Fruit fly (Drosophila melanogaster) whole organism, embryonic: ENCODE measurements around the gene CG13138.

Experiments used
- Ada2b ChIP-seq: fragments of 200-800 bp; sonication (Bioruptor generic); IDR thresholded peaks from 2 replicates; pipeline ENCODE4 v1.3.6; 2022; ENCODE audit warnings: missing biosample characterization, missing genetic modification characterization
- Bdp1 ChIP-seq: fragments of 200-800 bp; sonication (Bioruptor generic); optimal IDR thresholded peaks from 3 replicates; lab custom pipeline; 2016; ENCODE audit warnings: missing biosample characterization, missing genetic modification characterization
- Blimp-1 ChIP-seq: fragments of 200-800 bp; sonication (Bioruptor generic); optimal IDR thresholded peaks from 3 replicates; lab custom pipeline; 2018; ENCODE audit warnings: missing biosample characterization, missing genetic modification characterization, mild to moderate bottlenecking, moderate library complexity, missing genetic modification reagents
- BtbVII ChIP-seq: fragments of 200-800 bp; sonication (Bioruptor generic); optimal IDR thresholded peaks from 3 replicates; lab custom pipeline; 2017; ENCODE audit warnings: missing biosample characterization, mild to moderate bottlenecking, missing genetic modification characterization
- Bteb2 ChIP-seq: fragments of 200-800 bp; sonication (Bioruptor generic); optimal IDR thresholded peaks from 2 replicates; lab custom pipeline; 2016; ENCODE audit warnings: missing biosample characterization, missing genetic modification characterization
- CG10274 ChIP-seq: fragments of 200-800 bp; sonication (Bioruptor generic); optimal IDR thresholded peaks from 3 replicates; lab custom pipeline; 2017; ENCODE audit warnings: missing biosample characterization, mild to moderate bottlenecking, missing genetic modification characterization
- CG11085 ChIP-seq: fragments of 200-800 bp; sonication (Bioruptor generic); IDR thresholded peaks from 2 replicates; pipeline ENCODE4 v1.3.6; 2022; ENCODE audit warnings: missing biosample characterization, missing genetic modification characterization
- CG14710 ChIP-seq: fragments of 200-800 bp; sonication (Bioruptor generic); optimal IDR thresholded peaks from 3 replicates; lab custom pipeline; 2019; ENCODE audit warnings: missing biosample characterization, mild to moderate bottlenecking, missing genetic modification characterization, moderate library complexity
- CG17186 ChIP-seq: fragments of 200-800 bp; sonication (Bioruptor generic); optimal IDR thresholded peaks from 3 replicates; lab custom pipeline; 2017; ENCODE audit warnings: missing biosample characterization, missing genetic modification reagents, missing genetic modification characterization
- CG17385 ChIP-seq: fragments of 200-800 bp; sonication (Bioruptor generic); optimal IDR thresholded peaks from 3 replicates; lab custom pipeline; 2018; ENCODE audit warnings: missing biosample characterization, mild to moderate bottlenecking, missing genetic modification characterization
- CG2875 ChIP-seq: fragments of 200-800 bp; sonication (Bioruptor generic); optimal IDR thresholded peaks from 2 replicates; lab custom pipeline; 2017; ENCODE audit warnings: missing biosample characterization, mild to moderate bottlenecking, missing genetic modification characterization, missing genetic modification reagents
- CG32772 ChIP-seq: fragments of 200-800 bp; sonication (Bioruptor generic); IDR thresholded peaks from 2 replicates; pipeline ENCODE4 v1.3.6; 2022; ENCODE audit warnings: missing biosample characterization, missing genetic modification characterization
- CG3726 ChIP-seq: fragments of 200-800 bp; sonication (Bioruptor generic); IDR thresholded peaks from 3 replicates; pipeline ENCODE4, ENCODE4 v1.3.6; 2022; ENCODE audit warnings: missing biosample characterization, missing genetic modification characterization
- CG42726 ChIP-seq: fragments of 200-800 bp; sonication (Bioruptor generic); IDR thresholded peaks from 2 replicates; pipeline ENCODE4 v1.3.6; 2022; ENCODE audit warnings: missing biosample characterization, missing genetic modification characterization; ENCODE audit not compliant: partially characterized antibody
- CG43689 ChIP-seq: fragments of 200-800 bp; sonication (Bioruptor generic); IDR thresholded peaks from 2 replicates; pipeline ENCODE4 v1.3.6; 2022; ENCODE audit warnings: missing biosample characterization, missing genetic modification characterization
- CG4617 ChIP-seq: fragments of 200-800 bp; sonication (Bioruptor generic); optimal IDR thresholded peaks from 3 replicates; lab custom pipeline; 2016; ENCODE audit warnings: missing biosample characterization, missing genetic modification characterization, borderline replicate concordance
- CG5180 ChIP-seq: fragments of 200-800 bp; sonication (Bioruptor generic); optimal IDR thresholded peaks from 3 replicates; lab custom pipeline; 2017; ENCODE audit warnings: missing biosample characterization, missing genetic modification characterization, mild to moderate bottlenecking, moderate library complexity, missing genetic modification reagents
- CG6254 ChIP-seq: fragments of 200-800 bp; sonication (Bioruptor generic); optimal IDR thresholded peaks from 3 replicates; lab custom pipeline; 2017; ENCODE audit warnings: mild to moderate bottlenecking, missing biosample characterization, missing genetic modification reagents, missing genetic modification characterization
- CG6272 ChIP-seq: fragments of 200-800 bp; sonication (Bioruptor generic); IDR thresholded peaks from 2 replicates; pipeline ENCODE4 v1.3.6; 2022; ENCODE audit warnings: missing biosample characterization, missing genetic modification characterization
- CG9876 ChIP-seq: fragments of 200-800 bp; sonication (Bioruptor generic); optimal IDR thresholded peaks from 2 replicates; lab custom pipeline; 2016; ENCODE audit warnings: missing biosample characterization, missing genetic modification characterization
- Chrac-16 ChIP-seq: fragments of 200-800 bp; sonication (Bioruptor generic); optimal IDR thresholded peaks from 3 replicates; lab custom pipeline; 2016; ENCODE audit warnings: missing biosample characterization, missing genetic modification characterization
- Dref ChIP-seq: fragments of 200-800 bp; sonication (Bioruptor generic); IDR thresholded peaks from 2 replicates; pipeline ENCODE4 v1.3.6; 2022; ENCODE audit warnings: missing biosample characterization, missing genetic modification characterization
- Fer3 ChIP-seq: fragments of 200-800 bp; sonication (Bioruptor generic); optimal IDR thresholded peaks from 2 replicates; lab custom pipeline; 2018; ENCODE audit warnings: missing biosample characterization, mild to moderate bottlenecking, missing genetic modification characterization, moderate library complexity
- HLH4C ChIP-seq: fragments of 200-800 bp; sonication (Bioruptor generic); IDR thresholded peaks from 3 replicates; pipeline ENCODE4 v1.3.6; 2022; ENCODE audit warnings: missing biosample characterization, missing genetic modification characterization; ENCODE audit not compliant: partially characterized antibody
- HmgZ ChIP-seq: fragments of 200-800 bp; sonication (Bioruptor generic); optimal IDR thresholded peaks from 2 replicates; lab custom pipeline; 2018; ENCODE audit warnings: missing biosample characterization, mild to moderate bottlenecking, missing genetic modification characterization
- MTF-1 ChIP-seq: fragments of 200-800 bp; sonication (Bioruptor generic); optimal IDR thresholded peaks from 2 replicates; lab custom pipeline; 2018; ENCODE audit warnings: missing biosample characterization, mild to moderate bottlenecking, missing genetic modification characterization, borderline replicate concordance
- Mad ChIP-seq: fragments of 200-800 bp; sonication (Bioruptor generic); optimal IDR thresholded peaks from 2 replicates; lab custom pipeline; 2016; ENCODE audit warnings: missing biosample characterization, missing genetic modification characterization
- NfI ChIP-seq: fragments of 200-800 bp; sonication (Bioruptor generic); optimal IDR thresholded peaks from 3 replicates; lab custom pipeline; 2018; ENCODE audit warnings: missing biosample characterization, mild to moderate bottlenecking, missing genetic modification characterization, moderate library complexity
- Stat92E ChIP-seq, 3 experiments: fragments of >200 bp in 2 of 3; fragments of 200-800 bp in 1 of 3; sonication (Bioruptor generic) in 1 of 3; optimal IDR thresholded peaks; 2 replicates each; lab custom pipeline; 2017 to 2019; ENCODE audit warnings: missing biosample characterization in 3 of 3, missing genetic modification characterization in 3 of 3, mild to moderate bottlenecking in 1 of 3, moderate library complexity in 1 of 3
- Vsx1 ChIP-seq: fragments of 200-800 bp; sonication (Bioruptor generic); optimal IDR thresholded peaks from 2 replicates; lab custom pipeline; 2017; ENCODE audit warnings: missing biosample characterization, mild to moderate bottlenecking, missing genetic modification characterization, missing genetic modification reagents
- bsh ChIP-seq, 2 experiments: fragments of 200-800 bp; sonication (Bioruptor generic); optimal IDR thresholded peaks; 2 replicates each; lab custom pipeline; 2017 to 2018; ENCODE audit warnings: mild to moderate bottlenecking in 2 of 2, missing biosample characterization in 2 of 2, missing genetic modification characterization in 2 of 2, moderate library complexity in 1 of 2
- chn ChIP-seq: fragments of 200-800 bp; sonication (Bioruptor generic); optimal IDR thresholded peaks from 2 replicates; lab custom pipeline; 2016; ENCODE audit warnings: missing biosample characterization, missing genetic modification characterization
- dati ChIP-seq: fragments of 200-800 bp; sonication (Bioruptor generic); IDR thresholded peaks from 2 replicates; pipeline ENCODE4 v1.3.6; 2022; ENCODE audit warnings: missing biosample characterization, missing genetic modification characterization
- dimm ChIP-seq: fragments of 200-800 bp; sonication (Bioruptor generic); IDR thresholded peaks from 2 replicates; pipeline ENCODE4 v1.3.6; 2022; ENCODE audit warnings: missing biosample characterization, missing genetic modification characterization
- gro ChIP-seq: fragments of 200-800 bp; sonication (Bioruptor generic); optimal IDR thresholded peaks from 2 replicates; lab custom pipeline; 2016; ENCODE audit warnings: missing biosample characterization, missing genetic modification characterization
- gt ChIP-seq: fragments of 200-800 bp; sonication (Bioruptor generic); IDR thresholded peaks from 2 replicates; pipeline ENCODE4 v1.3.6; 2022; ENCODE audit warnings: missing biosample characterization, missing genetic modification characterization
- her ChIP-seq: fragments of 200-800 bp; sonication (Bioruptor generic); optimal IDR thresholded peaks from 2 replicates; lab custom pipeline; 2016; ENCODE audit warnings: missing biosample characterization, missing genetic modification characterization
- jumu ChIP-seq: fragments of 200-800 bp; sonication (Bioruptor generic); optimal IDR thresholded peaks from 3 replicates; lab custom pipeline; 2016; ENCODE audit warnings: missing biosample characterization, missing genetic modification characterization
- kah ChIP-seq: fragments of 200-800 bp; sonication (Bioruptor generic); optimal IDR thresholded peaks from 2 replicates; lab custom pipeline; 2018; ENCODE audit warnings: missing biosample characterization, mild to moderate bottlenecking, missing genetic modification characterization
- lab ChIP-seq: fragments of 200-800 bp; sonication (Bioruptor generic); optimal IDR thresholded peaks from 3 replicates; lab custom pipeline; 2017; ENCODE audit warnings: missing biosample characterization, missing genetic modification characterization, mild to moderate bottlenecking, moderate library complexity, missing genetic modification reagents
- lola ChIP-seq, 3 experiments: fragments of >200 bp in 2 of 3; fragments of 200-800 bp in 1 of 3; sonication (Bioruptor generic) in 1 of 3; optimal IDR thresholded peaks; 2 replicates each; lab custom pipeline; 2017 to 2019; ENCODE audit warnings: missing biosample characterization in 3 of 3, missing genetic modification characterization in 3 of 3, mild to moderate bottlenecking in 1 of 3, moderate library complexity in 1 of 3
- mirr ChIP-seq: fragments of 200-800 bp; sonication (Bioruptor generic); optimal IDR thresholded peaks from 3 replicates; lab custom pipeline; 2018; ENCODE audit warnings: missing biosample characterization, mild to moderate bottlenecking, missing genetic modification characterization
- nmo ChIP-seq: fragments of 200-800 bp; sonication (Bioruptor generic); optimal IDR thresholded peaks from 2 replicates; lab custom pipeline; 2018; ENCODE audit warnings: missing biosample characterization, mild to moderate bottlenecking, missing genetic modification characterization, moderate library complexity
- nom ChIP-seq: fragments of 200-800 bp; sonication (Bioruptor generic); optimal IDR thresholded peaks from 2 replicates; lab custom pipeline; 2017; ENCODE audit warnings: missing biosample characterization, missing genetic modification characterization, mild to moderate bottlenecking, moderate library complexity, missing genetic modification reagents
- psq ChIP-seq: fragments of 200-800 bp; sonication (Bioruptor generic); optimal IDR thresholded peaks from 2 replicates; lab custom pipeline; 2017; ENCODE audit warnings: missing biosample characterization, missing genetic modification characterization
- salm ChIP-seq: fragments of 200-800 bp; sonication (Bioruptor generic); optimal IDR thresholded peaks from 2 replicates; lab custom pipeline; 2018; ENCODE audit warnings: missing biosample characterization, mild to moderate bottlenecking, missing genetic modification characterization
- shn ChIP-seq: fragments of 200-800 bp; sonication (Bioruptor generic); optimal IDR thresholded peaks from 3 replicates; lab custom pipeline; 2016; ENCODE audit warnings: missing biosample characterization, missing genetic modification characterization
- sim ChIP-seq: fragments of 200-800 bp; sonication (Bioruptor generic); IDR thresholded peaks from 2 replicates; pipeline ENCODE4 v1.3.6; 2022; ENCODE audit warnings: missing biosample characterization, missing genetic modification characterization

The CG13138 gene

dm6 chr2L:10299077-10299809, 2.6 kb downstream of the CG13138 start (continued):
- TF ChIP-seq CG17385 (GFP tag; lab: Kevin White, UChicago) (no peak), Ada2b (GFP tag; lab: Robert Waterston, UW) (no peak), chn (GFP tag; lab: Kevin White, UChicago) (no peak), kah (GFP tag; lab: Kevin White, UChicago) (no peak), lola (GFP tag; optimal IDR thresholded peaks at IDR 0.05; lab: Kevin White, UChicago) (no peak), Mad (GFP tag; lab: Kevin White, UChicago) (no peak), dati (GFP tag; lab: Robert Waterston, UW) (no peak), bsh (GFP tag; optimal IDR thresholded peaks at IDR 0.05; lab: Kevin White, UChicago) (peak in 1 of 2 experiments; percentile 25), CG10274 (GFP tag; lab: Kevin White, UChicago) (no peak), HmgZ (tag; lab: Kevin White, UChicago) (no peak), CG9876 (GFP tag; lab: Kevin White, UChicago) (no peak), CG14710 (tag; lab: Kevin White, UChicago) (no peak), NfI (GFP tag; lab: Kevin White, UChicago) (no peak), CG2875 (no peak), lab (no peak), BtbVII (no peak), Bteb2 (GFP tag; lab: Kevin White, UChicago) (no peak), Blimp-1 (GFP tag; lab: Kevin White, UChicago) (no peak), jumu (GFP tag; lab: Kevin White, UChicago) (no peak), Fer3 (tag; lab: Kevin White, UChicago) (no peak), CG6272 (no peak), mirr (GFP tag; lab: Kevin White, UChicago) (no peak), Bdp1 (GFP tag; lab: Kevin White, UChicago) (no peak), gro (no peak), HLH4C (GFP tag; lab: Robert Waterston, UW) (0 out of 3 replicates have a peak, but pooled peaks have one; percentile 47), sim (no peak), psq (no peak), CG4617 (GFP tag; lab: Kevin White, UChicago) (peak; percentile 77), nmo (GFP tag; lab: Kevin White, UChicago) (peak; percentile 30), CG32772 (no peak), CG43689 (GFP tag; lab: Robert Waterston, UW) (no peak), CG5180 (no peak), nom (GFP tag; lab: Kevin White, UChicago) (no peak), her (GFP tag; lab: Kevin White, UChicago) (no peak), shn (GFP tag; lab: Kevin White, UChicago) (no peak), salm (no peak), CG42726 (no peak), Stat92E (GFP tag; optimal IDR thresholded peaks at IDR 0.05; lab: Kevin White, UChicago) (no peak), CG6254 (no peak), Vsx1 (GFP tag; lab: Kevin White, UChicago) (no peak), CG3726 (no peak), MTF-1 (no peak), CG17186 (GFP tag; lab: Kevin White, UChicago) (no peak), CG11085 (GFP tag; lab: Robert Waterston, UW) (no peak), Dref (no peak), dimm (GFP tag; lab: Robert Waterston, UW) (no peak), gt (GFP tag; lab: Robert Waterston, UW) (no peak), Chrac-16 (no peak)
